Fruit fly (Drosophila melanogaster) whole organism: ENCODE results near the gene temp.

Experiments
- CG8478 ChIP-seq: fragments of >200 bp; optimal IDR thresholded peaks from 2 replicates; lab custom pipeline; 2018; ENCODE audit warnings: inconsistent platforms
- Dll ChIP-seq: fragments of >200 bp; optimal IDR thresholded peaks from 2 replicates; lab custom pipeline; 2017
- EcR ChIP-seq, 2 experiments: fragments of >200 bp; optimal IDR thresholded peaks; 2 replicates each; lab custom pipeline; 2017; ENCODE audit warnings: missing biosample characterization in 2 of 2, missing genetic modification characterization in 2 of 2, missing genetic modification reagents in 2 of 2
- pan ChIP-seq: fragments of >200 bp; optimal IDR thresholded peaks from 2 replicates; lab custom pipeline; 2017
- psq ChIP-seq: fragments of >200 bp; optimal IDR thresholded peaks from 2 replicates; lab custom pipeline; 2017

- TF ChIP-seq Dll (no peak), CG8478 (no peak), psq (lab: Kevin White, UChicago) (no peak), pan (lab: Kevin White, UChicago) (no peak), EcR (GFP tag; optimal IDR thresholded peaks at IDR 0.05; lab: Kevin White, UChicago) (no peak)
These were observed 38.2 kb upstream of the temp start for dm6 chrX:2300293-2301068.
